Worm (Caenorhabditis elegans) whole organism, young adult: ENCODE data around the gene ccch-1.

Experiments used
- B0035.1 ChIP-seq: sonication (generic microtip); optimal IDR thresholded peaks from 2 replicates; lab custom pipeline; 2016; ENCODE audit warnings: missing genetic modification characterization, mild to moderate bottlenecking, missing compliant biosample characterization, missing genotype, missing genetic modification reagents
- B0261.1 ChIP-seq: sonication (generic microtip); optimal IDR thresholded peaks from 2 replicates; lab custom pipeline; 2016; ENCODE audit warnings: mild to moderate bottlenecking, missing genetic modification characterization, moderate library complexity, missing compliant biosample characterization
- C06A6.2 ChIP-seq: fragments of 200-800 bp; sonication (Bioruptor generic); conservative IDR thresholded peaks from 2 replicates; pipeline ENCODE4 v1.3.6; 2022; ENCODE audit warnings: missing genetic modification characterization, missing compliant biosample characterization
- C17E4.6 ChIP-seq: fragments of 200-800 bp; sonication (Bioruptor generic); IDR thresholded peaks from 2 replicates; pipeline ENCODE4 v1.3.6; 2022; ENCODE audit warnings: missing genetic modification reagents, missing genetic modification characterization, missing compliant biosample characterization
- F33H1.4 ChIP-seq: fragments of 200-800 bp; sonication (Bioruptor generic); IDR thresholded peaks from 2 replicates; pipeline ENCODE4 v1.3.6; 2022; ENCODE audit warnings: missing genetic modification reagents, missing genetic modification characterization, missing compliant biosample characterization
- F49E8.2 ChIP-seq: sonication (generic microtip); optimal IDR thresholded peaks from 3 replicates; lab custom pipeline; 2017; ENCODE audit warnings: missing genetic modification characterization, mild to moderate bottlenecking, missing compliant biosample characterization, antibody characterized with exemption, moderate library complexity; ENCODE audit not compliant: insufficient read depth
- F52B5.7 ChIP-seq: sonication (generic microtip); optimal IDR thresholded peaks from 2 replicates; lab custom pipeline; 2016; ENCODE audit warnings: mild to moderate bottlenecking, missing genetic modification characterization, missing compliant biosample characterization
- T07F8.4 ChIP-seq: sonication (generic microtip); optimal IDR thresholded peaks from 2 replicates; lab custom pipeline; 2016; ENCODE audit warnings: mild to moderate bottlenecking, missing genetic modification characterization, moderate library complexity, missing compliant biosample characterization
- ama-1 ChIP-seq, 3 experiments: fragments of 150-350 bp in 1 of 3; sonication (generic microtip) in 2 of 3; optimal IDR thresholded peaks; 2 replicates each; lab custom pipeline; 2014 to 2018; ENCODE audit warnings: missing biosample characterization in 2 of 3, missing genetic modification characterization in 2 of 3, missing genetic modification reagents in 2 of 3
- atf-7 ChIP-seq: sonication (generic microtip); optimal IDR thresholded peaks from 2 replicates; lab custom pipeline; 2017; ENCODE audit warnings: mild to moderate bottlenecking, missing genetic modification characterization, missing compliant biosample characterization
- athp-1 ChIP-seq: sonication (generic microtip); optimal IDR thresholded peaks from 2 replicates; lab custom pipeline; 2017; ENCODE audit warnings: mild to moderate bottlenecking, missing genetic modification characterization, missing compliant biosample characterization
- attf-3 ChIP-seq: fragments of 200-800 bp; sonication (Bioruptor generic); conservative IDR thresholded peaks from 2 replicates; pipeline ENCODE4 v1.3.6; 2022; ENCODE audit warnings: missing genetic modification reagents, missing genetic modification characterization, missing compliant biosample characterization
- attf-6 ChIP-seq: fragments of 200-800 bp; sonication (Bioruptor generic); IDR thresholded peaks from 2 replicates; pipeline ENCODE4 v1.3.6; 2022; ENCODE audit warnings: missing genetic modification reagents, missing genetic modification characterization, missing compliant biosample characterization
- bed-1 ChIP-seq: fragments of 200-800 bp; sonication (Bioruptor generic); IDR thresholded peaks from 2 replicates; pipeline ENCODE4 v1.3.6; 2022; ENCODE audit warnings: missing genetic modification reagents, missing genetic modification characterization, missing compliant biosample characterization
- bed-2 ChIP-seq: fragments of 200-800 bp; sonication (Bioruptor generic); IDR thresholded peaks from 2 replicates; pipeline ENCODE4 v1.3.6; 2022; ENCODE audit warnings: missing genetic modification reagents, missing genetic modification characterization, missing compliant biosample characterization
- ccch-3 ChIP-seq: fragments of 200-800 bp; sonication (Bioruptor generic); optimal IDR thresholded peaks from 2 replicates; lab custom pipeline; 2018; ENCODE audit warnings: mild to moderate bottlenecking, missing genetic modification characterization, missing compliant biosample characterization
- cebp-1 ChIP-seq, 2 experiments: fragments of 200-800 bp in 1 of 2; sonication (Bioruptor generic) in 1 of 2; sonication (generic microtip) in 1 of 2; IDR thresholded peaks in 1 of 2; optimal IDR thresholded peaks in 1 of 2; 2 replicates each; pipeline versions ENCODE4 v1.3.6 to Lab custom; 2017 to 2022; ENCODE audit warnings: missing compliant biosample characterization in 2 of 2, missing genetic modification characterization in 2 of 2, mild to moderate bottlenecking in 1 of 2, missing genetic modification reagents in 1 of 2, moderate library complexity in 1 of 2
- ceh-40 ChIP-seq: fragments of 200-800 bp; sonication (Bioruptor generic); IDR thresholded peaks from 2 replicates; pipeline ENCODE4 v1.3.6; 2022; ENCODE audit warnings: missing genetic modification characterization, missing compliant biosample characterization
- ceh-91 ChIP-seq: fragments of 200-800 bp; sonication (Bioruptor generic); IDR thresholded peaks from 2 replicates; pipeline ENCODE4 v1.3.6; 2022; ENCODE audit warnings: missing genetic modification reagents, missing genetic modification characterization, missing compliant biosample characterization
- die-1 ChIP-seq: sonication (generic microtip); optimal IDR thresholded peaks from 2 replicates; lab custom pipeline; 2016; ENCODE audit warnings: missing genotype, mild to moderate bottlenecking, missing genetic modification characterization, missing compliant biosample characterization
- dox-1 ChIP-seq: fragments of 200-800 bp; sonication (Bioruptor generic); IDR thresholded peaks from 2 replicates; pipeline ENCODE4 v1.3.6; 2022; ENCODE audit warnings: missing genetic modification reagents, missing genetic modification characterization, missing compliant biosample characterization
- dpff-1 ChIP-seq: sonication (generic microtip); optimal IDR thresholded peaks from 2 replicates; lab custom pipeline; 2017; ENCODE audit warnings: mild to moderate bottlenecking, missing genetic modification characterization, missing compliant biosample characterization
- efl-1 ChIP-seq: fragments of 150-350 bp; optimal IDR thresholded peaks from 2 replicates; lab custom pipeline; 2014; ENCODE audit warnings: missing biosample characterization, missing genetic modification reagents, missing genetic modification characterization
- egrh-3 ChIP-seq: fragments of 200-800 bp; sonication (Bioruptor generic); IDR thresholded peaks from 2 replicates; pipeline ENCODE4 v1.3.6; 2022; ENCODE audit warnings: missing genetic modification reagents, missing genetic modification characterization, missing compliant biosample characterization
- ets-4 ChIP-seq: fragments of 200-800 bp; sonication (Bioruptor generic); optimal IDR thresholded peaks from 2 replicates; lab custom pipeline; 2018; ENCODE audit warnings: mild to moderate bottlenecking, missing genetic modification characterization, missing compliant biosample characterization
- fkh-3 ChIP-seq: sonication (generic microtip); optimal IDR thresholded peaks from 2 replicates; lab custom pipeline; 2016; ENCODE audit warnings: mild to moderate bottlenecking, missing genetic modification characterization, missing compliant biosample characterization
- gei-17 ChIP-seq: fragments of 200-800 bp; sonication (Bioruptor generic); optimal IDR thresholded peaks from 2 replicates; lab custom pipeline; 2018; ENCODE audit warnings: mild to moderate bottlenecking, missing genetic modification characterization, missing compliant biosample characterization
- hlh-26 ChIP-seq: fragments of 200-800 bp; sonication (Bioruptor generic); conservative IDR thresholded peaks from 2 replicates; pipeline ENCODE4 v1.3.6; 2022; ENCODE audit warnings: missing genetic modification reagents, missing genetic modification characterization, missing compliant biosample characterization
- hmg-20 ChIP-seq: fragments of 200-800 bp; sonication (Bioruptor generic); IDR thresholded peaks from 2 replicates; pipeline ENCODE4 v1.3.6; 2022; ENCODE audit warnings: missing genetic modification reagents, missing genetic modification characterization, missing compliant biosample characterization
- mxl-1 ChIP-seq: sonication (generic microtip); optimal IDR thresholded peaks from 2 replicates; lab custom pipeline; 2016; ENCODE audit warnings: missing genetic modification characterization, missing compliant biosample characterization
- nhr-120 ChIP-seq: fragments of 200-800 bp; sonication (Bioruptor generic); IDR thresholded peaks from 2 replicates; pipeline ENCODE4 v1.3.6; 2022; ENCODE audit warnings: missing genetic modification characterization, missing compliant biosample characterization
- nhr-90 ChIP-seq: sonication (generic microtip); optimal IDR thresholded peaks from 2 replicates; lab custom pipeline; 2016; ENCODE audit warnings: missing genotype, mild to moderate bottlenecking, missing genetic modification characterization, missing compliant biosample characterization
- pbrm-1 ChIP-seq: fragments of 200-800 bp; sonication (Bioruptor generic); IDR thresholded peaks from 2 replicates; pipeline ENCODE4 v1.3.6; 2022; ENCODE audit warnings: missing genetic modification reagents, missing genetic modification characterization, missing compliant biosample characterization
- pha-4 ChIP-seq: fragments of 150-350 bp; sonication (generic microtip); optimal IDR thresholded peaks from 2 replicates; lab custom pipeline; 2014; ENCODE audit warnings: missing biosample characterization, missing genetic modification reagents, missing genetic modification characterization
- rcor-1 ChIP-seq: fragments of 200-800 bp; sonication (Bioruptor generic); IDR thresholded peaks from 2 replicates; pipeline ENCODE4 v1.3.6; 2022; ENCODE audit warnings: missing genetic modification reagents, missing genetic modification characterization, missing compliant biosample characterization
- rec-8 ChIP-seq, 2 experiments: sonication (generic microtip); optimal IDR thresholded peaks; 2 replicates each; lab custom pipeline; 2016; ENCODE audit warnings: mild to moderate bottlenecking in 2 of 2, missing genetic modification characterization in 2 of 2, missing genetic modification reagents in 2 of 2, missing genotype in 2 of 2, missing biosample characterization in 1 of 2, missing compliant biosample characterization in 1 of 2, moderate library complexity in 1 of 2
- sdz-38 ChIP-seq: sonication (generic microtip); optimal IDR thresholded peaks from 2 replicates; lab custom pipeline; 2016; ENCODE audit warnings: missing genotype, missing genetic modification characterization, missing compliant biosample characterization
- somi-1 ChIP-seq: fragments of 200-800 bp; sonication (Bioruptor generic); optimal IDR thresholded peaks from 2 replicates; lab custom pipeline; 2018; ENCODE audit warnings: mild to moderate bottlenecking, missing genetic modification characterization, missing compliant biosample characterization
- sptf-2 ChIP-seq: fragments of 200-800 bp; sonication (Bioruptor generic); optimal IDR thresholded peaks from 2 replicates; lab custom pipeline; 2018; ENCODE audit warnings: mild to moderate bottlenecking, missing genetic modification characterization, missing compliant biosample characterization
- tbx-9 ChIP-seq: sonication (generic microtip); optimal IDR thresholded peaks from 2 replicates; lab custom pipeline; 2016; ENCODE audit warnings: borderline replicate concordance, missing genetic modification characterization, inconsistent platforms, missing compliant biosample characterization
- zfh-2 ChIP-seq: fragments of 200-800 bp; sonication (Bioruptor generic); conservative IDR thresholded peaks from 2 replicates; pipeline ENCODE4 v1.3.6; 2022; ENCODE audit warnings: missing genetic modification reagents, missing genetic modification characterization, missing compliant biosample characterization
- zim-3 ChIP-seq: sonication (generic microtip); optimal IDR thresholded peaks from 2 replicates; lab custom pipeline; 2017; ENCODE audit warnings: mild to moderate bottlenecking, missing genetic modification characterization, moderate library complexity, missing compliant biosample characterization
- ztf-18 ChIP-seq: sonication (generic microtip); optimal IDR thresholded peaks from 2 replicates; lab custom pipeline; 2016; ENCODE audit warnings: missing genotype, mild to moderate bottlenecking, missing genetic modification characterization, missing compliant biosample characterization
- ztf-22 ChIP-seq: fragments of 200-800 bp; sonication (Bioruptor generic); optimal IDR thresholded peaks from 2 replicates; lab custom pipeline; 2018; ENCODE audit warnings: mild to moderate bottlenecking, missing genetic modification characterization, moderate library complexity, missing compliant biosample characterization
- ztf-25 ChIP-seq: fragments of 200-800 bp; sonication (Bioruptor generic); IDR thresholded peaks from 2 replicates; pipeline ENCODE4 v1.3.6; 2022; ENCODE audit warnings: missing genetic modification reagents, missing genetic modification characterization, missing compliant biosample characterization
- ztf-26 ChIP-seq: sonication (generic microtip); optimal IDR thresholded peaks from 2 replicates; lab custom pipeline; 2017; ENCODE audit warnings: missing genetic modification characterization, missing compliant biosample characterization
- ztf-3 ChIP-seq: fragments of 200-800 bp; sonication (Bioruptor generic); optimal IDR thresholded peaks from 2 replicates; lab custom pipeline; 2018; ENCODE audit warnings: mild to moderate bottlenecking, missing genetic modification characterization, missing compliant biosample characterization

Gene ccch-1

DNA sequence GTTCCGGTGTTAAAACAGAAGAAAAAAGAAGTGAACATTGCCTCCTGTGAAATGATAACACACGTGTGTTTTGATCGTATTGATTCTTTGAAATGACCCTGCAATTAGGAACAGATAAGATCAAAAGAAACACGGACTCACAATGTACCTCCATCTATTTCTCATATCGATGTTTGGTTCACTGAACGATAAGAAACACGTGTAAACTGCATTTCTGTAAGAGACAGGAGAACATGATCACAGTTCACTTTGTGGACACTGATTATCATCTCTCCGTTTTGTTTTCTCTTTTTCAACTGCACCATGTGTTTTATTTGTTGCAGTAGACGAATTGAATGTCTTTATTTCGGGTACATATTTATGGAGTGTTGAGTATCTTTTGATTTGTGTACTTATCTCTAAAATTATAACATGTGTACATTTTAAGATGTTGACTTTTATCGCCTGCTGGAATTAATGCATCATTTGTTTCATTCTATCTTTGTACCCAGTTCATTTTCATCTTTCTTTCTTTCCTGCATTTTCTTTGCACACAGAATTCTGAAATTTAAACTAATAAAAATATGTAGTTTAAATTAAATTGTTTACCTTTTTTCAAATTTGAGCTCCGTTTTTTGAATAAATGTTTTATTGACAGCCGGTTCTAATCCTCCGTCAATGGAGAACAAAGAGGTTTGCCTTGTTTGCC, 45.3 kb downstream of the ccch-1 start, which contains the start of the genes H12C20.7 and nhr-68 (continued):
- TF ChIP-seq cebp-1 (GFP tag; IDR thresholded peaks at IDR 0.05; lab: Robert Waterston, UW) (peak; percentile 51; the same call in 1 of the 2 replicates), cebp-1 (tag; optimal IDR thresholded peaks at IDR 0.05; lab: Kevin White, UChicago) (peak; percentile 85), F49E8.2 (tag; lab: Kevin White, UChicago) (no peak), B0261.1 (tag; lab: Kevin White, UChicago) (peak; percentile 5), dpff-1 (tag; lab: Kevin White, UChicago) (peak; percentile 36), gei-17 (GFP tag; lab: Kevin White, UChicago) (peak; percentile 80), ccch-3 (GFP tag; lab: Kevin White, UChicago) (no peak), sdz-38 (tag; lab: Kevin White, UChicago) (no peak), zfh-2 (GFP tag; lab: Robert Waterston, UW) (no peak), tbx-9 (tag; lab: Kevin White, UChicago) (no peak), ztf-26 (tag; lab: Kevin White, UChicago) (peak; percentile 97), athp-1 (tag; lab: Kevin White, UChicago) (peak; percentile 37), attf-6 (no peak), bed-2 (no peak), ets-4 (GFP tag; lab: Kevin White, UChicago) (peak; percentile 2), nhr-120 (GFP tag; lab: Robert Waterston, UW) (no peak), atf-7 (tag; lab: Kevin White, UChicago) (peak; percentile 95), pbrm-1 (GFP tag; lab: Robert Waterston, UW) (peak; percentile 72; the same call in 1 of the 2 replicates), ceh-91 (GFP tag; lab: Robert Waterston, UW) (no peak), ztf-25 (no peak), attf-3 (GFP tag; lab: Robert Waterston, UW) (no peak), hlh-26 (no peak), somi-1 (peak; percentile 97), ama-1 (optimal IDR thresholded peaks at IDR 0.05; lab: Kevin White, UChicago) (no peak), ama-1 (GFP tag; optimal IDR thresholded peaks at IDR 0.05; lab: Kevin White, UChicago) (no peak), fkh-3 (no peak), pha-4 (peak; percentile 43), hmg-20 (no peak), rec-8 (tag; optimal IDR thresholded peaks at IDR 0.05; lab: Kevin White, UChicago) (no peak), dox-1 (no peak), mxl-1 (tag; lab: Kevin White, UChicago) (no peak), bed-1 (GFP tag; lab: Robert Waterston, UW) (no peak), nhr-90 (tag; lab: Kevin White, UChicago) (peak; percentile 78), efl-1 (GFP tag; lab: Kevin White, UChicago) (no peak), ztf-22 (GFP tag; lab: Kevin White, UChicago) (peak; percentile 97), C06A6.2 (GFP tag; lab: Robert Waterston, UW) (peak; percentile 90), F52B5.7 (tag; lab: Kevin White, UChicago) (peak; percentile 63), T07F8.4 (no peak), C17E4.6 (no peak), F33H1.4 (GFP tag; lab: Robert Waterston, UW) (no peak), ztf-3 (GFP tag; lab: Kevin White, UChicago) (peak; percentile 50), B0035.1 (tag; lab: Kevin White, UChicago) (peak; percentile 29), rcor-1 (GFP tag; lab: Robert Waterston, UW) (0 out of 2 replicates have a peak, but pooled peaks have one; percentile 16), zim-3 (tag; lab: Kevin White, UChicago) (peak; percentile 59), ztf-18 (peak; percentile 37), die-1 (tag; lab: Kevin White, UChicago) (peak; percentile 68), ceh-40 (GFP tag; lab: Robert Waterston, UW) (no peak), sptf-2 (GFP tag; lab: Kevin White, UChicago) (no peak), egrh-3 (no peak)
